Fruit fly (Drosophila melanogaster) whole organism, adult: Measurements from ENCODE around the gene CG5149.

Experiments used
- CG12768 ChIP-seq: fragments of 200-800 bp; sonication (Bioruptor generic); optimal IDR thresholded peaks from 2 replicates; lab custom pipeline; 2017; ENCODE audit warnings: missing biosample characterization, missing genetic modification characterization, mild to moderate bottlenecking, moderate library complexity, missing genetic modification reagents
- Crg-1 ChIP-seq: fragments of 200-800 bp; sonication (Bioruptor generic); optimal IDR thresholded peaks from 2 replicates; lab custom pipeline; 2016; ENCODE audit warnings: missing biosample characterization, missing genetic modification characterization
- Hr96 ChIP-seq: fragments of 200-800 bp; sonication (Bioruptor generic); optimal IDR thresholded peaks from 2 replicates; lab custom pipeline; 2016; ENCODE audit warnings: missing biosample characterization, missing genetic modification characterization

DNA sequence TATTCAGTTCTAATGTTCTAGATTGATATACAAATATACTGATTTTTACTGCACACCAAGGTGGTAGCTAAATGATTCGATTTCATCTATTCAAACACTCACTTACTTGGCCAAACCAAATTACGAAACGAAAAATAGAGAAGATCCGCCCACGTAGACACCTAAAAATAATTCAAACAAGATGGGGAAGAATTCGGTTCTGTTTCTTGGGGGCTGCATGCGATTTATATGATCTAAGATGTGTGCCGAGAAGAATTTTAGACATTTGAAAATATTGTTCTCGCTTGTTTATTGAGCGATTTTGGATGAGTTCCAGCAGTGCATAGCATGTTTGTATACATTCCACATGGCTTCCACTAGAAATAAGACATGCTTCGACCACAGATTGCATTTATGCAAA is 19.6 kb upstream of the CG5149 start:
- TF ChIP-seq CG12768 (no peak), Crg-1 (GFP tag; lab: Kevin White, UChicago) (no peak), Hr96 (no peak)
